Fruit fly (Drosophila melanogaster) whole organism, embryonic: ENCODE measurements around the gene CG32432.
A peak's percentile ranks its signal among the peaks of the same experiment; 100 is the strongest.

Experiments used
- Antp ChIP-seq: fragments of 200-800 bp; sonication (Bioruptor generic); optimal IDR thresholded peaks from 3 replicates; lab custom pipeline; 2016; ENCODE audit warnings: missing biosample characterization, missing genetic modification characterization
- Bdp1 ChIP-seq: fragments of 200-800 bp; sonication (Bioruptor generic); optimal IDR thresholded peaks from 3 replicates; lab custom pipeline; 2016; ENCODE audit warnings: missing biosample characterization, missing genetic modification characterization
- Blimp-1 ChIP-seq: fragments of 200-800 bp; sonication (Bioruptor generic); optimal IDR thresholded peaks from 3 replicates; lab custom pipeline; 2018; ENCODE audit warnings: missing biosample characterization, missing genetic modification characterization, mild to moderate bottlenecking, moderate library complexity, missing genetic modification reagents
- BtbVII ChIP-seq: fragments of 200-800 bp; sonication (Bioruptor generic); optimal IDR thresholded peaks from 3 replicates; lab custom pipeline; 2017; ENCODE audit warnings: missing biosample characterization, mild to moderate bottlenecking, missing genetic modification characterization
- CG10274 ChIP-seq: fragments of 200-800 bp; sonication (Bioruptor generic); optimal IDR thresholded peaks from 3 replicates; lab custom pipeline; 2017; ENCODE audit warnings: missing biosample characterization, mild to moderate bottlenecking, missing genetic modification characterization
- CG10565 ChIP-seq: fragments of 200-800 bp; sonication (Bioruptor generic); optimal IDR thresholded peaks from 3 replicates; lab custom pipeline; 2016; ENCODE audit warnings: missing biosample characterization, mild to moderate bottlenecking, missing genetic modification characterization
- CG11560 ChIP-seq: fragments of 200-800 bp; sonication (Bioruptor generic); IDR thresholded peaks from 3 replicates; pipeline ENCODE4 v1.3.6; 2022; ENCODE audit warnings: missing biosample characterization, missing genetic modification characterization
- CG11695 ChIP-seq: fragments of 200-800 bp; sonication (Bioruptor generic); IDR thresholded peaks from 3 replicates; pipeline ENCODE4 v1.3.6; 2022; ENCODE audit warnings: missing biosample characterization, missing genetic modification characterization
- CG12104 ChIP-seq: fragments of 200-800 bp; sonication (Bioruptor generic); optimal IDR thresholded peaks from 3 replicates; lab custom pipeline; 2016; ENCODE audit warnings: missing biosample characterization, missing genetic modification characterization
- CG12942 ChIP-seq: fragments of 200-800 bp; sonication (Bioruptor generic); optimal IDR thresholded peaks from 3 replicates; lab custom pipeline; 2016; ENCODE audit warnings: missing biosample characterization, missing genetic modification characterization
- CG15011 ChIP-seq: fragments of 200-800 bp; sonication (Bioruptor generic); optimal IDR thresholded peaks from 3 replicates; lab custom pipeline; 2018; ENCODE audit warnings: missing biosample characterization, mild to moderate bottlenecking, missing genetic modification characterization
- CG15514 ChIP-seq: fragments of 200-800 bp; sonication (Bioruptor generic); optimal IDR thresholded peaks from 3 replicates; lab custom pipeline; 2017; ENCODE audit warnings: missing biosample characterization, missing genetic modification characterization, mild to moderate bottlenecking, moderate library complexity, missing genetic modification reagents
- CG1603 ChIP-seq: fragments of 200-800 bp; sonication (Bioruptor generic); optimal IDR thresholded peaks from 2 replicates; lab custom pipeline; 2019; ENCODE audit warnings: missing biosample characterization, mild to moderate bottlenecking, missing genetic modification characterization, moderate library complexity
- CG18262 ChIP-seq: fragments of 200-800 bp; optimal IDR thresholded peaks from 3 replicates; lab custom pipeline; 2019; ENCODE audit warnings: missing biosample characterization, mild to moderate bottlenecking, missing genetic modification characterization, moderate library complexity
- CG2120 ChIP-seq: fragments of 200-800 bp; sonication (Bioruptor generic); optimal IDR thresholded peaks from 3 replicates; lab custom pipeline; 2016; ENCODE audit warnings: missing biosample characterization, missing genetic modification characterization
- CG2678 ChIP-seq: fragments of 200-800 bp; sonication (Bioruptor generic); optimal IDR thresholded peaks from 3 replicates; lab custom pipeline; 2019; ENCODE audit warnings: missing biosample characterization, mild to moderate bottlenecking, missing genetic modification characterization, moderate library complexity
- CG30431 ChIP-seq: fragments of 200-800 bp; sonication (Bioruptor generic); optimal IDR thresholded peaks from 2 replicates; lab custom pipeline; 2017; ENCODE audit warnings: missing biosample characterization, missing genetic modification characterization
- CG31388 ChIP-seq: fragments of 200-800 bp; sonication (Bioruptor generic); optimal IDR thresholded peaks from 2 replicates; lab custom pipeline; 2016; ENCODE audit warnings: missing biosample characterization, missing genetic modification characterization
- CG5180 ChIP-seq: fragments of 200-800 bp; sonication (Bioruptor generic); optimal IDR thresholded peaks from 3 replicates; lab custom pipeline; 2017; ENCODE audit warnings: missing biosample characterization, missing genetic modification characterization, mild to moderate bottlenecking, moderate library complexity, missing genetic modification reagents
- CG6254 ChIP-seq: fragments of 200-800 bp; sonication (Bioruptor generic); optimal IDR thresholded peaks from 3 replicates; lab custom pipeline; 2017; ENCODE audit warnings: mild to moderate bottlenecking, missing biosample characterization, missing genetic modification reagents, missing genetic modification characterization
- CG7357 ChIP-seq: fragments of 200-800 bp; sonication (Bioruptor generic); IDR thresholded peaks from 3 replicates; pipeline ENCODE4 v1.3.6; 2022; ENCODE audit warnings: missing biosample characterization, missing genetic modification characterization
- CG7987 ChIP-seq: fragments of 200-800 bp; sonication (Bioruptor generic); optimal IDR thresholded peaks from 2 replicates; lab custom pipeline; 2018; ENCODE audit warnings: missing biosample characterization, mild to moderate bottlenecking, missing genetic modification characterization, moderate library complexity
- CoRest ChIP-seq: fragments of 200-800 bp; sonication (Bioruptor generic); optimal IDR thresholded peaks from 3 replicates; lab custom pipeline; 2018; ENCODE audit warnings: missing biosample characterization, mild to moderate bottlenecking, missing genetic modification characterization, moderate library complexity
- CrebB ChIP-seq: fragments of 200-800 bp; sonication (Bioruptor generic); optimal IDR thresholded peaks from 3 replicates; lab custom pipeline; 2018; ENCODE audit warnings: missing biosample characterization, mild to moderate bottlenecking, missing genetic modification characterization
- Dfd ChIP-seq, 2 experiments: fragments of >200 bp; optimal IDR thresholded peaks; 2 replicates each; lab custom pipeline; 2017; ENCODE audit warnings: missing biosample characterization in 2 of 2, missing genetic modification characterization in 2 of 2
- Hmx ChIP-seq: fragments of 200-800 bp; sonication (Bioruptor generic); optimal IDR thresholded peaks from 2 replicates; lab custom pipeline; 2016; ENCODE audit warnings: missing biosample characterization, missing genetic modification characterization
- Lim3 ChIP-seq: fragments of 200-800 bp; sonication (Bioruptor generic); IDR thresholded peaks from 2 replicates; pipeline ENCODE4 v1.3.6; 2022; ENCODE audit warnings: missing biosample characterization, missing genetic modification characterization
- NC2β ChIP-seq: fragments of 200-800 bp; sonication (Bioruptor generic); optimal IDR thresholded peaks from 2 replicates; lab custom pipeline; 2016; ENCODE audit warnings: missing biosample characterization, missing genetic modification characterization
- Nf-YB ChIP-seq: fragments of 200-800 bp; sonication (Bioruptor generic); optimal IDR thresholded peaks from 3 replicates; lab custom pipeline; 2019; ENCODE audit warnings: missing biosample characterization, mild to moderate bottlenecking, missing genetic modification characterization, moderate library complexity
- amos ChIP-seq: fragments of 200-800 bp; sonication (Bioruptor generic); IDR thresholded peaks from 2 replicates; pipeline ENCODE4 v1.3.6; 2022; ENCODE audit warnings: missing biosample characterization, missing genetic modification characterization; ENCODE audit not compliant: partially characterized antibody
- cad ChIP-seq: fragments of >200 bp; optimal IDR thresholded peaks from 2 replicates; lab custom pipeline; 2017; ENCODE audit warnings: missing biosample characterization, missing genetic modification characterization
- crp ChIP-seq, 2 experiments: fragments of 200-800 bp; sonication (Bioruptor generic); optimal IDR thresholded peaks; 2 replicates in 1 of 2; 3 replicates in 1 of 2; lab custom pipeline; 2017; ENCODE audit warnings: missing biosample characterization in 2 of 2, missing genetic modification characterization in 2 of 2, mild to moderate bottlenecking in 1 of 2, moderate library complexity in 1 of 2
- da ChIP-seq: fragments of 200-800 bp; sonication (Bioruptor generic); optimal IDR thresholded peaks from 2 replicates; lab custom pipeline; 2016; ENCODE audit warnings: missing biosample characterization, missing genetic modification characterization
- eve ChIP-seq, 2 experiments: fragments of >200 bp; optimal IDR thresholded peaks; 2 replicates each; lab custom pipeline; 2017; ENCODE audit warnings: missing biosample characterization in 2 of 2, missing genetic modification characterization in 2 of 2
- exex ChIP-seq: fragments of 200-800 bp; sonication (Bioruptor generic); optimal IDR thresholded peaks from 4 replicates; lab custom pipeline; 2018; ENCODE audit warnings: missing biosample characterization, mild to moderate bottlenecking, missing genetic modification characterization, moderate library complexity
- hth ChIP-seq: fragments of >200 bp; optimal IDR thresholded peaks from 2 replicates; lab custom pipeline; 2017; ENCODE audit warnings: inconsistent platforms
- lmd ChIP-seq: fragments of 200-800 bp; sonication (Bioruptor generic); IDR thresholded peaks from 2 replicates; pipeline ENCODE4 v1.3.6; 2022; ENCODE audit warnings: missing biosample characterization, missing genetic modification characterization
- mirr ChIP-seq: fragments of 200-800 bp; sonication (Bioruptor generic); optimal IDR thresholded peaks from 3 replicates; lab custom pipeline; 2018; ENCODE audit warnings: missing biosample characterization, mild to moderate bottlenecking, missing genetic modification characterization
- oc ChIP-seq: fragments of 200-800 bp; sonication (Bioruptor generic); optimal IDR thresholded peaks from 2 replicates; lab custom pipeline; 2018; ENCODE audit warnings: missing biosample characterization, mild to moderate bottlenecking, missing genetic modification characterization, moderate library complexity
- peb ChIP-seq: fragments of 200-800 bp; sonication (Bioruptor generic); IDR thresholded peaks from 2 replicates; pipeline ENCODE4 v1.3.6; 2022; ENCODE audit warnings: missing biosample characterization, missing genetic modification characterization
- repo ChIP-seq: fragments of 200-800 bp; sonication (Bioruptor generic); optimal IDR thresholded peaks from 2 replicates; lab custom pipeline; 2016; ENCODE audit warnings: missing biosample characterization, missing genetic modification characterization
- run ChIP-seq: fragments of 200-800 bp; sonication (Bioruptor generic); optimal IDR thresholded peaks from 3 replicates; lab custom pipeline; 2018; ENCODE audit warnings: missing biosample characterization, mild to moderate bottlenecking, missing genetic modification characterization
- sc ChIP-seq, 3 experiments: fragments of >200 bp in 2 of 3; fragments of 200-800 bp in 1 of 3; sonication (Bioruptor generic) in 1 of 3; optimal IDR thresholded peaks; 2 replicates in 2 of 3; 3 replicates in 1 of 3; lab custom pipeline; 2017; ENCODE audit warnings: mild to moderate bottlenecking in 1 of 3, missing biosample characterization in 1 of 3, missing genetic modification characterization in 1 of 3, missing genetic modification reagents in 1 of 3
- sens ChIP-seq: fragments of 200-800 bp; sonication (Bioruptor generic); peaks from one replicate; lab custom pipeline; 2016; ENCODE audit warnings: missing biosample characterization, missing genetic modification characterization
- sima ChIP-seq: fragments of 200-800 bp; sonication (Bioruptor generic); optimal IDR thresholded peaks from 2 replicates; lab custom pipeline; 2016; ENCODE audit warnings: missing biosample characterization, missing genetic modification characterization
- tin ChIP-seq: fragments of 200-800 bp; sonication (Bioruptor generic); optimal IDR thresholded peaks from 3 replicates; lab custom pipeline; 2016; ENCODE audit warnings: missing biosample characterization, missing genetic modification characterization
- tna ChIP-seq: fragments of 200-800 bp; sonication (Bioruptor generic); IDR thresholded peaks from 2 replicates; pipeline ENCODE4 v1.3.6; 2022; ENCODE audit warnings: missing biosample characterization, missing genetic modification characterization; ENCODE audit not compliant: partially characterized antibody
- zfh1 ChIP-seq: fragments of 200-800 bp; sonication (Bioruptor generic); IDR thresholded peaks from 3 replicates; pipeline ENCODE4 v1.3.6; 2022; ENCODE audit warnings: missing biosample characterization, missing genetic modification characterization

Gene CG32432

DNA sequence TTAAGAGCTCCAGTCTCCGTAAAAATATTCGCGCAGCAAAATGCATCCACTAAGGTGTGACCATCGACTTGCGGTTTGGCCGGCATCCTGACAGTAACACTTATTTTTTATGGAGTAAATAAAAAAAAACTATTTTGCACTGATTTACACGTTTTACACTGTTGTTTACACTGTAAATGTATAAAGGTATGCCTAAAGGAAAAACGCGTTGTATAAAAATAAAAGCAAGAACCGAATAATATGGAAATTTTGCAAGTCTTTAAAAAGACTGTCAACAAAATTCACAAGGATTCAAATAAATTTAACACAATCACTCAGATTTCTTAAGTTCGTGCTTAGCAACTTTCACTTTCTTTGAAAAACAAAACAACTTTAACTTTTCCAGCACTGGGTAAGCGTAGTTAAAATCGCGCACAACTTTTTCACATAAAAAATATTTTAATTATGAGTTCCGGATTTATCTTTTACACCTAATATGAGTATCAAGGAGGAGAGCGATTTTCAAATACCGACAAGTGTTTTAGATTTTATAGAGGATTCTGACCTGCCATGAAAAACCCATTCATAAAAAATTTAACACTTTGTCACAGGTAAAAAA is 61.7 kb downstream of the CG32432 start:
- TF ChIP-seq CG10565 (GFP tag; lab: Kevin White, UChicago) (peak; percentile 9), amos (no peak), exex (tag; lab: Kevin White, UChicago) (no peak), peb (GFP tag; lab: Robert Waterston, UW) (no peak), sc (optimal IDR thresholded peaks at IDR 0.05; lab: Kevin White, UChicago) (no peak), sc (GFP tag; optimal IDR thresholded peaks at IDR 0.05; lab: Kevin White, UChicago) (no peak), CG11695 (GFP tag; lab: Robert Waterston, UW) (no peak), Antp (GFP tag; lab: Kevin White, UChicago) (no peak), CG5180 (GFP tag; lab: Kevin White, UChicago) (no peak), CG31388 (GFP tag; lab: Kevin White, UChicago) (peak; percentile 59), sens (peak; percentile 70), CG15011 (GFP tag; lab: Kevin White, UChicago) (peak; percentile 43), sima (GFP tag; lab: Kevin White, UChicago) (peak; percentile 38), Nf-YB (no peak), Dfd (GFP tag; optimal IDR thresholded peaks at IDR 0.05; lab: Kevin White, UChicago) (peak; percentile 86 to 96), BtbVII (GFP tag; lab: Kevin White, UChicago) (no peak), CG1603 (tag; lab: Kevin White, UChicago) (no peak), run (tag; lab: Kevin White, UChicago) (no peak), Hmx (peak; percentile 51), CG30431 (GFP tag; lab: Kevin White, UChicago) (no peak), CG12104 (GFP tag; lab: Kevin White, UChicago) (peak; percentile 17), eve (GFP tag; optimal IDR thresholded peaks at IDR 0.05; lab: Kevin White, UChicago) (no peak), oc (tag; lab: Kevin White, UChicago) (no peak), CG2678 (no peak), cad (GFP tag; lab: Kevin White, UChicago) (peak; percentile 36), tin (GFP tag; lab: Kevin White, UChicago) (no peak), CG12942 (GFP tag; lab: Kevin White, UChicago) (no peak), crp (GFP tag; optimal IDR thresholded peaks at IDR 0.05; lab: Kevin White, UChicago) (peak in 1 of 2 experiments; percentile 9), Blimp-1 (GFP tag; lab: Kevin White, UChicago) (peak; percentile 83), hth (lab: Kevin White, UChicago) (no peak), CG18262 (tag; lab: Kevin White, UChicago) (no peak), CG7987 (GFP tag; lab: Kevin White, UChicago) (no peak), CrebB (tag; lab: Kevin White, UChicago) (no peak)

DNA sequence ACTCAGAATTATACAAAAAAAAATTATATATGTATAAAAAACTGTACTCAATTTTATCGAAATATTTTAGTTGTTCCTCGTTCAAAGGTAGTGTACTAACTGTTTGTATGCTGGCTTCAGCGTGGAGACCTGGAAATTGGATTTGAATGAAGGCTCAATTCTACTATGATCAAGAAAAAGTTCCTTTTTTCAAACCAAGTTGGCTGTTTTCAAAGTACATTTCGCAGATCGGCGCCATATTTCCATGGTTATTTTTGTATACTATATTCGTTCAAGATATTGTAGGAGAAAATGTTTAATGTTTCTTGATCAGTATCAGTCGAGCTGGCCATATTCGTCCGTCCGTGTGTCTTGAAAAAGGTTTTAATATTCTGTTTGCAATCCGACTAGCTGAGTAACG is 67.1 kb downstream of the CG32432 start, which contains the start of gene Mst77F:
Gene Mst77F (minus strand): TSS at position 101 of the 400 bp plus-strand sequence.
- TF ChIP-seq CG15514 (GFP tag; lab: Kevin White, UChicago): no peak
- no peak for TF ChIP-seq da (GFP tag; lab: Kevin White, UChicago)
- no peak for TF ChIP-seq Bdp1 (GFP tag; lab: Kevin White, UChicago)
- no peak for TF ChIP-seq tna
- no peak for TF ChIP-seq CoRest
- TF ChIP-seq lmd (GFP tag; lab: Robert Waterston, UW): no peak
- TF ChIP-seq CG11560 (tag; lab: Robert Waterston, UW): no peak
- no peak for TF ChIP-seq Lim3 (GFP tag; lab: Robert Waterston, UW)
- TF ChIP-seq repo (GFP tag; lab: Kevin White, UChicago): no peak
- TF ChIP-seq CG7357 (GFP tag; lab: Robert Waterston, UW): no peak
- TF ChIP-seq CG6254: no peak
- no peak for TF ChIP-seq NC2β (GFP tag; lab: Kevin White, UChicago)
- TF ChIP-seq CG2120 (GFP tag; lab: Kevin White, UChicago): no peak
- TF ChIP-seq CG10274: no peak
- no peak for TF ChIP-seq mirr (GFP tag; lab: Kevin White, UChicago)
- no peak for TF ChIP-seq zfh1
